Fruit fly (Drosophila melanogaster) whole organism, embryonic: ENCODE data around the gene Irc.

Experiments used
- CG14667 ChIP-seq: fragments of 200-800 bp; sonication (Bioruptor generic); IDR thresholded peaks from 2 replicates; pipeline ENCODE4 v1.3.6; 2022; ENCODE audit warnings: missing biosample characterization, missing genetic modification characterization
- CG17385 ChIP-seq: fragments of 200-800 bp; sonication (Bioruptor generic); optimal IDR thresholded peaks from 3 replicates; lab custom pipeline; 2018; ENCODE audit warnings: missing biosample characterization, mild to moderate bottlenecking, missing genetic modification characterization
- CG31365 ChIP-seq: fragments of 200-800 bp; sonication (Bioruptor generic); optimal IDR thresholded peaks from 2 replicates; lab custom pipeline; 2018; ENCODE audit warnings: missing biosample characterization, mild to moderate bottlenecking, missing genetic modification characterization
- Doc3 ChIP-seq: fragments of 200-800 bp; sonication (Bioruptor generic); IDR thresholded peaks from 3 replicates; pipeline ENCODE4 v1.3.6; 2022; ENCODE audit warnings: missing biosample characterization, missing genetic modification characterization; ENCODE audit not compliant: partially characterized antibody
- Fer3 ChIP-seq: fragments of 200-800 bp; sonication (Bioruptor generic); optimal IDR thresholded peaks from 2 replicates; lab custom pipeline; 2018; ENCODE audit warnings: missing biosample characterization, mild to moderate bottlenecking, missing genetic modification characterization, moderate library complexity
- Sox100B ChIP-seq: fragments of 200-800 bp; sonication (Bioruptor generic); optimal IDR thresholded peaks from 3 replicates; lab custom pipeline; 2018; ENCODE audit warnings: missing biosample characterization, mild to moderate bottlenecking, missing genetic modification characterization
- Tbp ChIP-seq: fragments of >200 bp; optimal IDR thresholded peaks from 2 replicates; lab custom pipeline; 2018; ENCODE audit warnings: missing biosample characterization, missing genetic modification characterization
- Vsx1 ChIP-seq: fragments of 200-800 bp; sonication (Bioruptor generic); optimal IDR thresholded peaks from 2 replicates; lab custom pipeline; 2017; ENCODE audit warnings: missing biosample characterization, mild to moderate bottlenecking, missing genetic modification characterization, missing genetic modification reagents
- otp ChIP-seq: fragments of 200-800 bp; sonication (Bioruptor generic); IDR thresholded peaks from 3 replicates; pipeline ENCODE4, ENCODE4 v1.3.6; 2022; ENCODE audit warnings: missing biosample characterization, missing genetic modification characterization
- pan ChIP-seq, 4 experiments: fragments of >200 bp in 3 of 4; fragments of 200-800 bp in 1 of 4; sonication (Bioruptor generic) in 1 of 4; optimal IDR thresholded peaks in 3 of 4; IDR thresholded peaks in 1 of 4; 2 replicates each; pipeline versions ENCODE4 v1.3.6 to Lab custom; 2017 to 2022; ENCODE audit warnings: missing biosample characterization in 2 of 4, missing genetic modification characterization in 2 of 4, mixed read lengths in 1 of 4

DNA sequence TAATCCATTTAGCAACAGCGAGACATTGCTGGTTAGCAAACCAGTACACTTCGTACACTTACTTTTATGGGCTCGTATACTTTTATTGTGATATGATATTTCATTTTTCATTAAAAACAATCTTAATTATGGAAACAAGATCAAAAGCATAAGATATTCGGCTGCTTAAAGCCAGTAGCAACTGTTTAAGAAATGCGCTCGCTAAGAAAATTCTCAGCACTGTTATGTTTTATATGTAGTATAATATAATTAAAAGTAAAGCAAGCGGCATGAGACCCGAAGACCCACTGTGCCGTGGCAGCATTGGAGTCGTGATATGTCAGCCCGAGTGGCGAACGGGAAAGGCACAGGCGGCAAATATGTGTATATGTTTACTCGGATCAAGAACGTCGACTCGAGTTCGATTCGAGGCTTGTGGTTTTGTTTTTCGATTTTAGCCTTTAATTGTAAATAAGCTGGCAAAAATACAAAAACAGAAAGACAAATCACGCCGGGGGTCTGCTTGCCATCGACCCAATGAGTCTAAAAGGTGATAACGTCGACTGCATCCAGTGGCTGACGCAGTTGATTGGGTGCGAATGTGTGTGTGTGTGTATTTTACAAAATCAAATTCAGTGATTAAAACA is 16.3 kb downstream of the Irc start:
- TF ChIP-seq Vsx1 (no peak), CG17385 (GFP tag; lab: Kevin White, UChicago) (no peak), CG14667 (no peak), Sox100B (GFP tag; lab: Kevin White, UChicago) (no peak), Fer3 (tag; lab: Kevin White, UChicago) (no peak), Tbp (GFP tag; lab: Kevin White, UChicago) (no peak), pan (optimal IDR thresholded peaks at IDR 0.05; lab: Kevin White, UChicago) (no peak), pan (GFP tag; optimal IDR thresholded peaks at IDR 0.05 in 1 of 2, IDR thresholded peaks at IDR 0.05 in 1 of 2) (no peak), otp (GFP tag; lab: Robert Waterston, UW) (no peak), Doc3 (GFP tag; lab: Robert Waterston, UW) (no peak), CG31365 (tag; lab: Kevin White, UChicago) (no peak)
